Fruit fly (Drosophila melanogaster): ENCODE measurements around the gene CG17261.

- TF ChIP-seq Hr78 (GFP tag; optimal IDR thresholded peaks at IDR 0.05) (no peak), CG9705 (GFP tag; optimal IDR thresholded peaks at IDR 0.05) (peak; percentile 81), dl (GFP tag; optimal IDR thresholded peaks at IDR 0.05; ENCODE audit: insufficient read depth in 1 of 2, partially characterized antibody in 2 of 2) (no peak), h (GFP tag; optimal IDR thresholded peaks at IDR 0.05) (peak; percentile 97), jim (GFP tag; optimal IDR thresholded peaks at IDR 0.05) (no peak)
Measured at dm6 chr2L:3037153-3037579, 5.2 kb upstream of the CG17261 start, which contains the start of the genes CG17260 and SerRS.
